Worm (Caenorhabditis elegans) whole organism, L2 larva: Measurements from ENCODE around the gene F23A7.5.

Experiments used
- ama-1 ChIP-seq: fragments of 150-350 bp; optimal IDR thresholded peaks from 2 replicates; lab custom pipeline; 2018; ENCODE audit warnings: inconsistent platforms
- mbf-1 ChIP-seq: sonication (generic microtip); optimal IDR thresholded peaks from 2 replicates; lab custom pipeline; 2017; ENCODE audit warnings: missing biosample characterization, missing genetic modification characterization
- nhr-12 ChIP-seq: fragments of 150-350 bp; optimal IDR thresholded peaks from 2 replicates; lab custom pipeline; 2014; ENCODE audit warnings: missing biosample characterization, missing genetic modification characterization
- nhr-23 ChIP-seq: fragments of 150-350 bp; optimal IDR thresholded peaks from 2 replicates; lab custom pipeline; 2014; ENCODE audit warnings: missing biosample characterization, missing genetic modification reagents, missing genetic modification characterization
- nhr-237 ChIP-seq: fragments of 150-350 bp; optimal IDR thresholded peaks from 2 replicates; lab custom pipeline; 2014; ENCODE audit warnings: missing biosample characterization, missing genetic modification characterization
- nhr-77 ChIP-seq: fragments of 150-350 bp; optimal IDR thresholded peaks from 2 replicates; lab custom pipeline; 2014; ENCODE audit warnings: missing biosample characterization, missing genetic modification characterization
- sem-4 ChIP-seq: fragments of 150-350 bp; optimal IDR thresholded peaks from 2 replicates; lab custom pipeline; 2014; ENCODE audit warnings: missing biosample characterization, missing genetic modification reagents, missing genetic modification characterization
- snpc-4 ChIP-seq: fragments of 150-350 bp; optimal IDR thresholded peaks from 2 replicates; lab custom pipeline; 2014; ENCODE audit warnings: missing biosample characterization, missing genetic modification characterization
- unc-55 ChIP-seq: fragments of 150-350 bp; sonication (generic microtip); optimal IDR thresholded peaks from 3 replicates; lab custom pipeline; 2014; ENCODE audit warnings: missing biosample characterization, missing genetic modification reagents, missing genetic modification characterization
- ztf-4 ChIP-seq: fragments of 150-350 bp; optimal IDR thresholded peaks from 2 replicates; lab custom pipeline; 2014; ENCODE audit warnings: missing biosample characterization, missing genetic modification characterization

- TF ChIP-seq nhr-237 (tag; lab: Kevin White, UChicago) = no peak
- no peak for TF ChIP-seq snpc-4
- no peak for TF ChIP-seq sem-4 (tag; lab: Kevin White, UChicago)
- no peak for TF ChIP-seq nhr-77 (tag; lab: Kevin White, UChicago)
- TF ChIP-seq mbf-1 (tag; lab: Kevin White, UChicago) = no peak
- TF ChIP-seq ama-1 (lab: Kevin White, UChicago) = no peak
- TF ChIP-seq nhr-23 = no peak
- no peak for TF ChIP-seq nhr-12 (tag; lab: Kevin White, UChicago)
- no peak for TF ChIP-seq ztf-4 (tag; lab: Kevin White, UChicago)
- no peak for TF ChIP-seq unc-55
Observed at ce11 chrX:16209122-16209521, 19.6 kb upstream of the F23A7.5 start.
